Fruit fly (Drosophila melanogaster) Kc167 (cell line): ENCODE measurements around the gene CG32813.

Experiments
- insv ChIP-seq: fragments of >200 bp; optimal IDR thresholded peaks from 3 replicates; lab custom pipeline; 2018; ENCODE audit warnings: missing external identifiers
- ttk ChIP-seq: sonication (Bioruptor generic); optimal IDR thresholded peaks from 2 replicates; lab custom pipeline; 2017; ENCODE audit warnings: missing external identifiers

DNA sequence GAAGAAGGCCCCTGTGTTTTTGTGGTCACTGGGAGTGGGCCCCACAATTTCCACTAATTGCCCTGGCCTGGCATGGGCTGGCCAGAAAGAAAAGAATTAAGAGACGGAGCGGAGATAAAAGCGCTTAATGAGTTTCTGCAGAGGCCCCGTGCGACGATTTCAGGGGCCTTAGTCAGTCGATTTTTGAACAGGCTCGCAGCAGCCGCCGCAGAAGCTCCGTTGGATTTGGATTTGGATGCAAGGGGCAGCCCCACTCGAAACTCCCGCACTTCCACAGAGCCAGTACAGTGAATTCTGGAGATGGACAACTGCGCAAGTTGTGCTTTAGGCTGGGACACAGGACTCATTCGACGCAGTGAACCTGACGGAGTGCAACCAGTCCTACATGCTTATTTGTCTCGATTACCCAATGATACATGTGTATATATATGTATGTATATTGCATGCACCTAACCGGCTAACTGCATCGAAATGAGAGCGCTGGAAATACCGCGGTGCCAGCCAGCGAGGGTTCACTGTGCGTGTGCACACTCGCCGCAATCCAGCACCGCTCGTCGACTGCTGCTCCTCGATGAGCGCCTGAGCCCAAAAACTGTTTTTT, 17.8 kb downstream of the CG32813 start:
- TF ChIP-seq ttk: no peak
- TF ChIP-seq insv: no peak
